Worm (Caenorhabditis elegans) whole organism, late embryonic: Measurements from ENCODE around the gene C43G2.3.
"Not testable (repeated sequence)": the region's sequence is repeated elsewhere in the genome, so short reads cannot be mapped to it uniquely, and the experiment has no call there.

Source experiments
- ama-1 ChIP-seq: fragments of 150-350 bp; optimal IDR thresholded peaks from 2 replicates; lab custom pipeline; 2014
- ceh-22 ChIP-seq: sonication (generic microtip); optimal IDR thresholded peaks from 2 replicates; lab custom pipeline; 2017; ENCODE audit warnings: missing biosample characterization, missing genetic modification characterization
- dve-1 ChIP-seq: sonication (generic microtip); optimal IDR thresholded peaks from 2 replicates; lab custom pipeline; 2017; ENCODE audit warnings: antibody characterized with exemption, mild to moderate bottlenecking, missing genetic modification characterization, missing compliant biosample characterization
- fax-1 ChIP-seq: sonication (generic microtip); optimal IDR thresholded peaks from 2 replicates; lab custom pipeline; 2016; ENCODE audit warnings: missing genotype, missing genetic modification characterization, missing compliant biosample characterization
- nhr-11 ChIP-seq: fragments of 150-350 bp; optimal IDR thresholded peaks from 2 replicates; lab custom pipeline; 2014; ENCODE audit warnings: missing biosample characterization, missing genetic modification characterization
- pag-3 ChIP-seq: sonication (generic microtip); optimal IDR thresholded peaks from 2 replicates; lab custom pipeline; 2016; ENCODE audit warnings: missing compliant biosample characterization, missing genetic modification characterization, borderline replicate concordance
- unc-3 ChIP-seq, 2 experiments: fragments of 200-800 bp in 1 of 2; sonication (Bioruptor generic) in 1 of 2; sonication (generic microtip) in 1 of 2; conservative IDR thresholded peaks in 1 of 2; optimal IDR thresholded peaks in 1 of 2; 2 replicates each; pipeline versions ENCODE4 v1.3.6 to Lab custom; 2016 to 2022; ENCODE audit warnings: missing compliant biosample characterization in 2 of 2, missing genetic modification characterization in 2 of 2, missing genetic modification reagents in 1 of 2

DNA sequence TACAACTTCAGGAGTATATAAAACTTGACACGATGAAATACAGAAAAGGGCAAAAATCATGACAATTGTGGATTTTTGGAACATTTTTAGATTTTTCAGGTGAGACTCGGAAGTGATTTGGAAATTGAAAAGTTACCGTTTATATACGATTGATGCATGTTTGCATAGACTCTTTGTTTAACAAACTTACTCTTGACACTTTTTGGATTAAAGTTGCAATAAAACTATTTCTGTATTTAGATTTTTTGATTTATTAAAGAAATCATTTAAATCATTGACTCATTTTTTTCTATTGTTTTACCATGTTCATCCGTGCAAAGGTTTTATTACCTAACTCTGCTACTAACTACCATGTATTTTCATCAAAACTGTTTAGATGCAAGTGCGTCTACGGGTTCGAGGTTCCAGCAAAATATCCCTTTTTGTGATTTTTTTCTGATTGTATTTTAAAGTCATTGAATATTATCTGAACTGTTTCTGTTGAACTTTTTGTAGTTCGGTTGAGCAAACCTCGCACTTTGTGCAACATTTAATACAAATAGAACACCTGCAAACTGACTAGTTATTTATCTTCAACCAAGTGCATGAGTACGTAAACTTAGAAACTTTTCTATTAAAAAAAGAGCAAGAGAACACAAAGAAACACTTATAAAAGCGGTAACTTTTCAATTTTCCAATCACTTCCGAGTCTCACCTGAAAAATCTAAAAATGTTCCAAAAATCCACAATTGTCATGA lies 13.2 kb downstream of the C43G2.3 start, which contains the start of the genes nspb-1 and nspb-2:
- TF ChIP-seq ama-1 (lab: Kevin White, UChicago); unc-3 (GFP tag; conservative IDR thresholded peaks at IDR 0.05; lab: Robert Waterston, UW); unc-3 (tag; optimal IDR thresholded peaks at IDR 0.05; lab: Kevin White, UChicago); ceh-22; fax-1 (tag; lab: Kevin White, UChicago); nhr-11 (tag; lab: Kevin White, UChicago); dve-1; pag-3 (tag; lab: Kevin White, UChicago): not testable (repeated sequence)
